Fruit fly (Drosophila melanogaster): ENCODE measurements around the gene CG3618.

DNA sequence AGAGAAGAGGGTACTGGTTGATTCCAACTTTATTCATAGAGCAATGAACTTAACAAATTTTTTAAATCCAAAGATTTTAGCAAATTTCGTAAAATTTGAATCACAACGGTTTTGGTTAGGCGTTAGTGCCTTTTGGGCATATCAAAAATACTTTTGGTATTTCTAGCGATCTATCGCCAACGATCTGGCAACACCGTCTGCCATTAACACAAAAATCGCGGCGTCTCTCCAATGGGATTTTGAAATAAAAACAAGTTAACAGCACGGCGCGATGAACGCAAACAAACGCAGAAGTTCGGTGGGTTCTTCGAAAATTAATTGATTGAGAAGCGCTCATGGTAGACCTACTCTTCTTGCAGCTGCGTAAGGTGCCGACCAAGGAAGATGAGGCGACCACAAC is 15.7 kb downstream of the CG3618 start, which contains the start of gene Spc105R:
- TF ChIP-seq CG8478 (optimal IDR thresholded peaks at IDR 0.05) = no peak
- TF ChIP-seq CTCF (optimal IDR thresholded peaks at IDR 0.05) = peak; percentile 3 to 32

Data from S2 (cell line).